Worm (Caenorhabditis elegans): ENCODE measurements around the gene F58E6.4.

ce11 chrV:9729462-9730162 lies 20.6 kb downstream of the F58E6.4 start, which contains the start of the genes aagr-3 and drap-1:
- no peak for TF ChIP-seq mml-1 (tag; optimal IDR thresholded peaks at IDR 0.05)
- TF ChIP-seq snpc-4 (tag; optimal IDR thresholded peaks at IDR 0.05): peak; percentile 44
- TF ChIP-seq tbx-2 (tag; optimal IDR thresholded peaks at IDR 0.05): no peak
- no peak for TF ChIP-seq nhr-28 (tag; optimal IDR thresholded peaks at IDR 0.05)

Data from whole organism, L3 larva.